Worm (Caenorhabditis elegans) whole organism, L4/young adult: Measurements from ENCODE around the gene cat-2.

ENCODE experiments used
- W03F9.2 ChIP-seq: fragments of 150-350 bp; optimal IDR thresholded peaks from 2 replicates; lab custom pipeline; 2014; ENCODE audit warnings: missing biosample characterization, missing genetic modification characterization
- dao-5 ChIP-seq: sonication (generic microtip); optimal IDR thresholded peaks from 2 replicates; lab custom pipeline; 2016; ENCODE audit warnings: missing genotype, missing genetic modification characterization, moderate library complexity, missing compliant biosample characterization
- him-1 ChIP-seq: sonication (generic microtip); optimal IDR thresholded peaks from 2 replicates; lab custom pipeline; 2016; ENCODE audit warnings: missing genotype, missing genetic modification reagents, missing genetic modification characterization, missing compliant biosample characterization

Gene cat-2

ce11 chrII:278636-279035, 21.0 kb downstream of the cat-2 start, which contains the start of gene B0432.8:
Gene B0432.8 (minus strand): TSS chrII:278736.
- TF ChIP-seq him-1 (tag; lab: Kevin White, UChicago) (no peak), dao-5 (tag; lab: Kevin White, UChicago) (no peak), W03F9.2 (tag; lab: Kevin White, UChicago) (no peak)

ce11 chrII:282483-282882, 24.9 kb downstream of the cat-2 start, which contains the start of gene trul-1:
Gene trul-1 (minus strand): TSS chrII:282583.
- no peak for TF ChIP-seq dao-5 (tag; lab: Kevin White, UChicago)
- no peak for TF ChIP-seq him-1 (tag; lab: Kevin White, UChicago)
- no peak for TF ChIP-seq W03F9.2 (tag; lab: Kevin White, UChicago)

ce11 chrII:283594-283993, 26.0 kb downstream of the cat-2 start, which contains the start of gene B0432.9:
Gene B0432.9 (minus strand): TSS chrII:283694.
- no peak for TF ChIP-seq W03F9.2 (tag; lab: Kevin White, UChicago)
- no peak for TF ChIP-seq him-1 (tag; lab: Kevin White, UChicago)
- TF ChIP-seq dao-5 (tag; lab: Kevin White, UChicago), result no peak

- peak; percentile 84 for TF ChIP-seq W03F9.2 (tag; lab: Kevin White, UChicago)
- TF ChIP-seq him-1 (tag; lab: Kevin White, UChicago), result no peak
Measured at ce11 chrII:285627-286550, 28.3 kb downstream of the cat-2 start, which contains the start of gene B0432.10. Gene B0432.10 (minus strand): TSS chrII:286275.

- no peak for TF ChIP-seq W03F9.2 (tag; lab: Kevin White, UChicago)
- no peak for TF ChIP-seq dao-5 (tag; lab: Kevin White, UChicago)
- TF ChIP-seq him-1 (tag; lab: Kevin White, UChicago), result no peak
Measured at ce11 chrII:286551-286724, 28.8 kb downstream of the cat-2 start, which contains the start of gene misc-1. Gene misc-1 (plus strand): TSS chrII:286625.

- no peak for TF ChIP-seq W03F9.2 (tag; lab: Kevin White, UChicago)
- no peak for TF ChIP-seq him-1 (tag; lab: Kevin White, UChicago)
- no peak for TF ChIP-seq dao-5 (tag; lab: Kevin White, UChicago)
Measured at ce11 chrII:288705-289205, 31.1 kb downstream of the cat-2 start, which contains the start of gene mrpl-41. Gene mrpl-41 (plus strand): TSS chrII:288939.

ce11 chrII:290282-290681, 32.7 kb downstream of the cat-2 start, which contains the start of gene djr-1.1:
Gene djr-1.1 (plus strand): TSS chrII:290582.
- no peak for TF ChIP-seq W03F9.2 (tag; lab: Kevin White, UChicago)
- no peak for TF ChIP-seq him-1 (tag; lab: Kevin White, UChicago)
- TF ChIP-seq dao-5 (tag; lab: Kevin White, UChicago), result no peak

ce11 chrII:294606-295005, 37.0 kb downstream of the cat-2 start, which contains the start of gene B0432.11:
Gene B0432.11 (minus strand): TSS chrII:294706.
- TF ChIP-seq him-1 (tag; lab: Kevin White, UChicago) (no peak), W03F9.2 (tag; lab: Kevin White, UChicago) (no peak), dao-5 (tag; lab: Kevin White, UChicago) (no peak)

- TF ChIP-seq W03F9.2 (tag; lab: Kevin White, UChicago) (no peak), him-1 (tag; lab: Kevin White, UChicago) (no peak), dao-5 (tag; lab: Kevin White, UChicago) (no peak)
Measured at ce11 chrII:296911-297440, 39.4 kb downstream of the cat-2 start, which contains the start of the genes clec-117 and B0432.1. Gene clec-117 (minus strand): TSS chrII:297011. Gene B0432.1 (plus strand): TSS chrII:297390.

- TF ChIP-seq dao-5 (tag; lab: Kevin White, UChicago) (no peak), him-1 (tag; lab: Kevin White, UChicago) (no peak), W03F9.2 (tag; lab: Kevin White, UChicago) (no peak)
Measured at ce11 chrII:299684-300083, 42.1 kb downstream of the cat-2 start, which contains the start of gene K01A2.6. Gene K01A2.6 (plus strand): TSS chrII:299984.

ce11 chrII:300977-301772, 43.6 kb downstream of the cat-2 start, which contains the start of gene K01A2.5:
Gene K01A2.5 (plus strand): TSS chrII:301273.
- no peak for TF ChIP-seq dao-5 (tag; lab: Kevin White, UChicago)
- no peak for TF ChIP-seq him-1 (tag; lab: Kevin White, UChicago)
- no peak for TF ChIP-seq W03F9.2 (tag; lab: Kevin White, UChicago)
